Worm (Caenorhabditis elegans) whole organism, late embryonic: ENCODE data around the gene tufm-1.

ENCODE experiments used
- dve-1 ChIP-seq: sonication (generic microtip); optimal IDR thresholded peaks from 2 replicates; lab custom pipeline; 2017; ENCODE audit warnings: antibody characterized with exemption, mild to moderate bottlenecking, missing genetic modification characterization, missing compliant biosample characterization
- fkh-6 ChIP-seq: sonication (generic microtip); optimal IDR thresholded peaks from 2 replicates; lab custom pipeline; 2016; ENCODE audit warnings: missing genetic modification characterization, missing compliant biosample characterization
- unc-86 ChIP-seq: sonication (generic microtip); optimal IDR thresholded peaks from 2 replicates; lab custom pipeline; 2016; ENCODE audit warnings: missing genetic modification characterization, missing compliant biosample characterization
- zip-5 ChIP-seq: sonication (generic microtip); optimal IDR thresholded peaks from 2 replicates; lab custom pipeline; 2016; ENCODE audit warnings: missing genetic modification characterization, missing compliant biosample characterization

DNA sequence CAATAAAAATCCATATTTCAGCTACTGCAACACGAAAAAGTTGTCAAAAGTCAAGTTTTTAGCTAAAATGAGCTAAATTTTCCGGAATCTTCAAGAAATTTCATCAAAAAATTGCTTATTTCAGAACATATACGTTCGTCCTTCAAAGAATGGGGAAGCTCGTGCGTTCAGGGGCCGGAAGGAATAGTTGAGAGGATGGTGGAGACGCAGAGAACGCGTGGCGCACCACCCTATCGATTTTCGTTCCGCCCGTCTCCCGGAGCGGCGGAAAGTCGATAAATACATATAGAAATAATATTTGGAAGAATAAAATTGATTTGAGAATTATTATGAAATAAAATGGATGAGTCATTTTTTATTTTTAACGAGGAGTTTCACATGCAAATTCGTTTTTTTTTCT is 34.5 kb downstream of the tufm-1 start:
- TF ChIP-seq zip-5 (tag; lab: Kevin White, UChicago) (no peak), unc-86 (tag; lab: Kevin White, UChicago) (no peak), fkh-6 (tag; lab: Kevin White, UChicago) (no peak), dve-1 (no peak)
